Fruit fly (Drosophila melanogaster): ENCODE measurements around the gene CG8010.

CG8010 gene

dm6 chrX:19317058-19317767, 48.5 kb upstream of the CG8010 start (continued):
- no peak for TF ChIP-seq Stat92E (GFP tag; optimal IDR thresholded peaks at IDR 0.05)
- peak; percentile 54 for TF ChIP-seq BtbVII (GFP tag; optimal IDR thresholded peaks at IDR 0.05)
- 0 out of 2 replicates have a peak, but pooled peaks have one; percentile 18 for TF ChIP-seq Awh (GFP tag; IDR thresholded peaks at IDR 0.05)
- TF ChIP-seq Doc2 (GFP tag; IDR thresholded peaks at IDR 0.05), result no peak
- TF ChIP-seq CG13424 (tag; optimal IDR thresholded peaks at IDR 0.05), result peak; percentile 69
- no peak for TF ChIP-seq CG12744 (GFP tag; optimal IDR thresholded peaks at IDR 0.05)
- no peak for TF ChIP-seq Dip2 (GFP tag; IDR thresholded peaks at IDR 0.05)
- TF ChIP-seq sens (GFP tag), result no peak
- no peak; the same call in 1 of the 2 replicates for TF ChIP-seq Adf1 (GFP tag; IDR thresholded peaks at IDR 0.05)
- TF ChIP-seq gce (GFP tag; IDR thresholded peaks at IDR 0.05), result no peak
- no peak for TF ChIP-seq Med (GFP tag)
- TF ChIP-seq CG15601 (tag; optimal IDR thresholded peaks at IDR 0.05), result peak; percentile 6
- TF ChIP-seq Fer3 (tag; optimal IDR thresholded peaks at IDR 0.05), result peak; percentile 50
- peak; percentile 78 for TF ChIP-seq CG31441 (GFP tag; IDR thresholded peaks at IDR 0.05)
- TF ChIP-seq MTF-1 (GFP tag; optimal IDR thresholded peaks at IDR 0.05; ENCODE audit: borderline replicate concordance), result no peak
- TF ChIP-seq CG18476 (GFP tag; optimal IDR thresholded peaks at IDR 0.05), result no peak
- TF ChIP-seq Asciz (GFP tag; optimal IDR thresholded peaks at IDR 0.05), result peak; percentile 58
- TF ChIP-seq ci (GFP tag; IDR thresholded peaks at IDR 0.05), result 0 out of 3 replicates have a peak, but pooled peaks have one; percentile 34
- TF ChIP-seq lilli (GFP tag; optimal IDR thresholded peaks at IDR 0.05), result no peak
- 0 out of 3 replicates have a peak, but pooled peaks have one; percentile 47 for TF ChIP-seq zfh1 (GFP tag; IDR thresholded peaks at IDR 0.05)
- TF ChIP-seq jigr1 (GFP tag; IDR thresholded peaks at IDR 0.05), result no peak
- TF ChIP-seq CG10462 (GFP tag; optimal IDR thresholded peaks at IDR 0.05), result no peak
- TF ChIP-seq CG4404 (GFP tag; IDR thresholded peaks at IDR 0.05), result 0 out of 2 replicates have a peak, but pooled peaks have one; percentile 18
- no peak for TF ChIP-seq CG2202 (tag; optimal IDR thresholded peaks at IDR 0.05)
- peak; percentile 26 for TF ChIP-seq CG9817 (tag; optimal IDR thresholded peaks at IDR 0.05)
- no peak for TF ChIP-seq CG7271 (tag; optimal IDR thresholded peaks at IDR 0.05)
- no peak for TF ChIP-seq pzg (GFP tag; optimal IDR thresholded peaks at IDR 0.05)
- TF ChIP-seq NC2α (GFP tag; optimal IDR thresholded peaks at IDR 0.05), result no peak
- TF ChIP-seq Dbx (GFP tag; IDR thresholded peaks at IDR 0.05), result peak; percentile 64; the same call in 1 of the 3 replicates
- TF ChIP-seq CG12391 (tag; optimal IDR thresholded peaks at IDR 0.05), result peak; percentile 73
- no peak for TF ChIP-seq vfl (GFP tag; optimal IDR thresholded peaks at IDR 0.05)
- TF ChIP-seq fd64A (GFP tag; optimal IDR thresholded peaks at IDR 0.05), result no peak
- no peak for TF ChIP-seq insv (GFP tag; optimal IDR thresholded peaks at IDR 0.05)
- TF ChIP-seq CG33213 (GFP tag; optimal IDR thresholded peaks at IDR 0.05), result no peak
- TF ChIP-seq CHES-1-like (GFP tag; optimal IDR thresholded peaks at IDR 0.05), result no peak
- TF ChIP-seq CG18011 (GFP tag; optimal IDR thresholded peaks at IDR 0.05), result no peak
- TF ChIP-seq CG10959 (GFP tag; IDR thresholded peaks at IDR 0.05), result no peak
- TF ChIP-seq CG14441 (GFP tag; IDR thresholded peaks at IDR 0.05), result peak; percentile 19; the same call in 1 of the 2 replicates
- peak; percentile 59 for TF ChIP-seq Ada2b (GFP tag; IDR thresholded peaks at IDR 0.05)
- peak; percentile 23 for TF ChIP-seq CG30403 (GFP tag; optimal IDR thresholded peaks at IDR 0.05)
- TF ChIP-seq dmrt11E (tag; optimal IDR thresholded peaks at IDR 0.05), result peak; percentile 63
- peak; percentile 34; the same call in 1 of the 2 replicates for TF ChIP-seq H2.0 (GFP tag; IDR thresholded peaks at IDR 0.05)
- peak; percentile 27; the same call in 1 of the 2 replicates for TF ChIP-seq CG10366 (GFP tag; IDR thresholded peaks at IDR 0.05)
- no peak for TF ChIP-seq D (optimal IDR thresholded peaks at IDR 0.05)
- TF ChIP-seq D (GFP tag; optimal IDR thresholded peaks at IDR 0.05), result peak; percentile 28
- no peak for TF ChIP-seq Mes4 (GFP tag; optimal IDR thresholded peaks at IDR 0.05)
- TF ChIP-seq sens-2 (GFP tag; IDR thresholded peaks at IDR 0.05), result no peak
- peak; percentile 43 for TF ChIP-seq CG4820 (GFP tag; optimal IDR thresholded peaks at IDR 0.05)
- TF ChIP-seq CG14667 (GFP tag; IDR thresholded peaks at IDR 0.05), result peak; percentile 45
- TF ChIP-seq CG10431 (GFP tag; optimal IDR thresholded peaks at IDR 0.05), result no peak
